Worm (Caenorhabditis elegans): Measurements from ENCODE around the gene K02A6.3.

DNA sequence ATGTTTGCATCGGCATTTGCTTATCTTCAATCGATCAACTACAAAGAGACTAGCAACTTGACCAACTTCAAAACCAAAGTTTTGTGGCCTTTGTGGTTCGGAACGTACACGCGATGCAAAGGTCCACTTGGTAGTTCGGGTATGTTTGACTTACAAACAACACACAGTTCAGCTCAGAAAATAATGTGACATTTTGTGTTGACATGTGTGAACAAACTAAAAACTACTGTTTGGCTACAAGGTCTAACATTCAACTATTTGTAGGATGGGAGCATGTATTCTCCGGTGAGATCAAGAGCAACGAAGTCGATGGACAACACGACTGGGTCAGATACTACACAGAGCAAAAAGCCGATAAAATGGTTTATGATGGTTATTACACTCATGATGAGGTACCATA, 15.4 kb upstream of the K02A6.3 start:
- TF ChIP-seq pax-3 (tag; optimal IDR thresholded peaks at IDR 0.05) (no peak), tlp-1 (tag; optimal IDR thresholded peaks at IDR 0.05) (no peak), isw-1 (GFP tag; IDR thresholded peaks at IDR 0.05) (no peak), elt-3 (tag; optimal IDR thresholded peaks at IDR 0.05) (no peak), mep-1 (tag; optimal IDR thresholded peaks at IDR 0.05) (no peak), aly-2 (tag; optimal IDR thresholded peaks at IDR 0.05) (no peak), alr-1 (tag; optimal IDR thresholded peaks at IDR 0.05; ENCODE audit: borderline replicate concordance) (no peak), aha-1 (tag; optimal IDR thresholded peaks at IDR 0.05) (no peak)

All from whole organism, L1 larva.